Fruit fly (Drosophila melanogaster) whole organism, pupa: Measurements from ENCODE around the gene Pif1B.

Experiments
- CG10348 ChIP-seq: fragments of 200-800 bp; sonication (Bioruptor generic); IDR thresholded peaks from 2 replicates; pipeline ENCODE4 v1.3.6; 2022; ENCODE audit warnings: missing biosample characterization, missing genetic modification characterization
- CG12605 ChIP-seq: fragments of 200-800 bp; sonication (Bioruptor generic); IDR thresholded peaks from 2 replicates; pipeline ENCODE4 v1.3.6; 2022; ENCODE audit warnings: missing biosample characterization, missing genetic modification characterization
- CG13204 ChIP-seq: fragments of 200-800 bp; sonication (Bioruptor generic); optimal IDR thresholded peaks from 2 replicates; lab custom pipeline; 2018; ENCODE audit warnings: missing biosample characterization, mild to moderate bottlenecking, missing genetic modification characterization, moderate library complexity
- CG14655 ChIP-seq: fragments of 200-800 bp; sonication (Bioruptor generic); optimal IDR thresholded peaks from 3 replicates; lab custom pipeline; 2017; ENCODE audit warnings: mild to moderate bottlenecking, missing biosample characterization, missing genetic modification reagents, missing genetic modification characterization
- CG15710 ChIP-seq: fragments of 200-800 bp; sonication (Bioruptor generic); optimal IDR thresholded peaks from 2 replicates; lab custom pipeline; 2018; ENCODE audit warnings: missing biosample characterization, mild to moderate bottlenecking, missing genetic modification characterization, moderate library complexity
- CG17806 ChIP-seq: fragments of 200-800 bp; sonication (Bioruptor generic); optimal IDR thresholded peaks from 2 replicates; lab custom pipeline; 2018; ENCODE audit warnings: missing biosample characterization, mild to moderate bottlenecking, missing genetic modification characterization, moderate library complexity
- CG32121 ChIP-seq: fragments of 200-800 bp; sonication (Bioruptor generic); IDR thresholded peaks from 2 replicates; pipeline ENCODE4 v1.3.6; 2022; ENCODE audit warnings: missing biosample characterization, missing genetic modification characterization
- CG34367 ChIP-seq: fragments of 200-800 bp; sonication (Bioruptor generic); optimal IDR thresholded peaks from 2 replicates; lab custom pipeline; 2018; ENCODE audit warnings: missing biosample characterization, mild to moderate bottlenecking, missing genetic modification characterization
- CG4496 ChIP-seq: fragments of 200-800 bp; sonication (Bioruptor generic); IDR thresholded peaks from 3 replicates; pipeline ENCODE4 v1.3.6; 2022; ENCODE audit warnings: missing biosample characterization, missing genetic modification characterization
- CG8159 ChIP-seq: fragments of 200-800 bp; sonication (Bioruptor generic); optimal IDR thresholded peaks from 3 replicates; lab custom pipeline; 2018; ENCODE audit warnings: missing biosample characterization, mild to moderate bottlenecking, missing genetic modification characterization, moderate library complexity
- CG8301 ChIP-seq: fragments of 200-800 bp; sonication (Bioruptor generic); optimal IDR thresholded peaks from 2 replicates; lab custom pipeline; 2018; ENCODE audit warnings: missing biosample characterization, mild to moderate bottlenecking, missing genetic modification characterization
- CG9948 ChIP-seq: fragments of 200-800 bp; sonication (Bioruptor generic); optimal IDR thresholded peaks from 2 replicates; lab custom pipeline; 2018; ENCODE audit warnings: missing biosample characterization, mild to moderate bottlenecking, missing genetic modification characterization, moderate library complexity
- D1 ChIP-seq: fragments of 200-800 bp; sonication (Bioruptor generic); optimal IDR thresholded peaks from 2 replicates; lab custom pipeline; 2018; ENCODE audit warnings: missing biosample characterization, mild to moderate bottlenecking, missing genetic modification characterization, moderate library complexity
- EcR ChIP-seq: fragments of 200-800 bp; sonication (Bioruptor generic); optimal IDR thresholded peaks from 3 replicates; lab custom pipeline; 2019; ENCODE audit warnings: missing biosample characterization, missing genetic modification characterization, mild to moderate bottlenecking, moderate library complexity, missing genetic modification reagents
- Ets98B ChIP-seq: fragments of 200-800 bp; sonication (Bioruptor generic); IDR thresholded peaks from 2 replicates; pipeline ENCODE4 v1.3.6; 2022; ENCODE audit warnings: missing biosample characterization, missing genetic modification characterization
- Pif1A ChIP-seq: fragments of 200-800 bp; sonication (Bioruptor generic); optimal IDR thresholded peaks from 3 replicates; lab custom pipeline; 2016; ENCODE audit warnings: missing biosample characterization, missing genetic modification characterization
- Pif1B ChIP-seq: fragments of 200-800 bp; sonication (Bioruptor generic); optimal IDR thresholded peaks from 3 replicates; lab custom pipeline; 2016; ENCODE audit warnings: missing biosample characterization, missing genetic modification characterization
- Snoo ChIP-seq: fragments of 200-800 bp; sonication (Bioruptor generic); optimal IDR thresholded peaks from 3 replicates; lab custom pipeline; 2017; ENCODE audit warnings: missing biosample characterization, mild to moderate bottlenecking, missing genetic modification characterization, inconsistent platforms
- fd96Ca ChIP-seq: fragments of 200-800 bp; sonication (Bioruptor generic); IDR thresholded peaks from 3 replicates; pipeline ENCODE4 v1.3.6; 2022; ENCODE audit warnings: missing biosample characterization, missing genetic modification characterization
- gl ChIP-seq: fragments of 200-800 bp; sonication (Bioruptor generic); optimal IDR thresholded peaks from 2 replicates; lab custom pipeline; 2018; ENCODE audit warnings: missing biosample characterization, mild to moderate bottlenecking, missing genetic modification characterization
- rn ChIP-seq: fragments of 200-800 bp; sonication (Bioruptor generic); IDR thresholded peaks from 2 replicates; pipeline ENCODE4 v1.3.6; 2022; ENCODE audit warnings: missing biosample characterization, missing genetic modification characterization

Pif1B gene

dm6 chr3R:8814029-8814647 is 13.2 kb upstream of the Pif1B start:
- TF ChIP-seq Pif1B (GFP tag; lab: Kevin White, UChicago) = no peak
- TF ChIP-seq CG17806 (tag; lab: Kevin White, UChicago) = no peak
- no peak for TF ChIP-seq D1 (tag; lab: Kevin White, UChicago)
- TF ChIP-seq rn (GFP tag; lab: Robert Waterston, UW) = no peak
- TF ChIP-seq CG10348 = no peak
- no peak for TF ChIP-seq CG15710
- no peak for TF ChIP-seq Ets98B (GFP tag; lab: Robert Waterston, UW)
- TF ChIP-seq CG12605 = no peak
- TF ChIP-seq CG34367 (tag; lab: Kevin White, UChicago) = no peak

DNA sequence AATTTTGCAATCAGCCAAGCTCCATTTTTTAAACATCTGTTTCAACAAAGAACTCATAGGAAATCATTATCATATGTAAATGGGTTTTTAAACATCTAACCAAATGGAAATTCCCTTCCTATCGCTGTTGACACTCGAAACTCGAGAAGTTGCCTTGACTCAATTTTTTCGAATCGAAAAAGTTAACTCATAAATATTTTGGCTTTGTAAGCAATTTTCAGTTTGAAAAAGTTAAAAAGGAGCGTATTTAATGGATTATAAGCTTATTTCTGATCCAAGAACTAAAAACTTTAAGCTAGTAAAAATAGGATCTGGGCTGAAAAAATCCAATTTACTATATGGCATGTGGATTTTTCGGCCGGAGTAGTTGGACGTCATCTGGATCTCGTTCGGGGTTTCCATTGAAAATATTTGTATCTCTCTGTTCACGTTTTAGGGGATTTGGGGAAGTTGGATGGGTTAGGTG is 12.2 kb upstream of the Pif1B start, which contains the start of gene CG9837:
Gene CG9837, minus strand, starts transcription at position 416 of the 466 bp plus-strand sequence.
- TF ChIP-seq Pif1A (GFP tag; lab: Kevin White, UChicago) (no peak), CG9948 (tag; lab: Kevin White, UChicago) (no peak), Ets98B (GFP tag; lab: Robert Waterston, UW) (no peak), CG8159 (tag; lab: Kevin White, UChicago) (no peak), gl (tag; lab: Kevin White, UChicago) (no peak), CG14655 (GFP tag; lab: Kevin White, UChicago) (no peak), CG8301 (tag; lab: Kevin White, UChicago) (no peak), CG12605 (no peak), CG4496 (no peak), Pif1B (GFP tag; lab: Kevin White, UChicago) (no peak), CG17806 (tag; lab: Kevin White, UChicago) (no peak), CG34367 (tag; lab: Kevin White, UChicago) (no peak), CG32121 (GFP tag; lab: Robert Waterston, UW) (no peak)

DNA sequence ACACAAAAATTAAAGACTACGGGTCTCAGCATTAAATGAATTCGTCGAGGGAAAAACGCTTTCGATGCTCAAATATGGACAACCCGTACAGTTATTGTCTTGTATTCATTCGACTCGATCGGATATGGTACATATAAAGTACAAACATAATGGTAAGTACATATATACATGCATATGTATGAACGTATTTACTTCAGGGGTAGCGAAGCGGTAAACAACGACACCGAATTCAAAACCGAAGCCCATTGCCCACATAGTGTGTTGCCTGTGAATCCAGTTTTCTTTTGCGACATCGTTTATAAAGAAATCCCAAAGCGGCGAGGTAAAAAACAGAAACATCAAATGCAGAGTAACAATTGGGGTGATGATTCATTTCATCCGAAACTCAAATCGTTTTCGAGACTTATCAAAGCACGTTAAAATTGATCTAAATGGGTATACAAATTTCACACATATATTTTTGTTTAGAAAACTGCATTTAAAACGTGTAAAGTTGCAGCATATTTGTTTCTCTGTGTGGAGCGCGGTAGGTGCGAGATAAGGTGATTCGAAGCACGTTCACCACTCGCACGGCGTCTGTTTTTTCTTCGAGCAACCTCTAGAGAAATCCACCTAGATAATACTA is 11.5 kb upstream of the Pif1B start:
- TF ChIP-seq CG17806 (tag; lab: Kevin White, UChicago) (peak; percentile 82), CG12605 (peak; percentile 87), Pif1A (GFP tag; lab: Kevin White, UChicago) (peak; percentile 81), CG34367 (tag; lab: Kevin White, UChicago) (peak; percentile 70), gl (tag; lab: Kevin White, UChicago) (peak; percentile 57), D1 (tag; lab: Kevin White, UChicago) (peak; percentile 61), Pif1B (GFP tag; lab: Kevin White, UChicago) (peak; percentile 87), Ets98B (GFP tag; lab: Robert Waterston, UW) (peak; percentile 93), rn (GFP tag; lab: Robert Waterston, UW) (peak; percentile 89), CG32121 (GFP tag; lab: Robert Waterston, UW) (peak; percentile 92), CG9948 (tag; lab: Kevin White, UChicago) (peak; percentile 63), CG8159 (tag; lab: Kevin White, UChicago) (peak; percentile 83), CG15710 (peak; percentile 83), fd96Ca (GFP tag; lab: Robert Waterston, UW) (peak; percentile 94; the same call in 2 of the 3 replicates), CG13204 (GFP tag; lab: Kevin White, UChicago) (peak; percentile 14), CG8301 (tag; lab: Kevin White, UChicago) (peak; percentile 90), Snoo (tag; lab: Kevin White, UChicago) (peak; percentile 44), CG10348 (0 out of 2 replicates have a peak, but pooled peaks have one; percentile 31), CG14655 (GFP tag; lab: Kevin White, UChicago) (peak; percentile 80), EcR (GFP tag; lab: Kevin White, UChicago) (peak; percentile 54), CG4496 (peak; percentile 96)

DNA sequence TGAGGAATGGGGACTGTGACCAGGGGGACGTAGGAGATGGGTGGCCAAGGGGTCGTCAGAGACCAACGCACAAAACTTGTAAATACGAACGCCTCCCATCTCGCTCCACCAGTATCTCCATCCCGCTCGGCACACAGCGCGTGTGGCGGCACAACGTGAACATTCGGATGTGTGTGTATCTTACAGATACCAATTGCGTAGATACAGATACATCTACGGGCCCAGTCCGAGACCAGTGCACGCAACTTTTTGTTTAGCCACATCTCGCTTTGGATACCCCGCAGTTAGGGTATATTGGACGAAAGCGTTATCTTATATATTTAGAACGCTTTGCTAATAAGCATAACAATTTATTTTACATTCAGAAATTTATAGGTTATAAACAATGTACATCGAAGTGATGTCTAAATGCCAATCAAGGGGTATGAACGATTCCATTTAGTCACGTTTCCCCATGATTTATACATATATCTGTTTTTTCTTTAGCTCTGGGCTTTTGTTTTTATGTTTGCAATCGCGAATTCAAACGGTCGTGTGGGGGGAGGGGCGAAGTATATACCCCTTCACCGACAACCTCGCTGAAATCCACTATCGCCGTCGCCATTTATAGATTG is 10.5 kb upstream of the Pif1B start:
- peak; percentile 99 for TF ChIP-seq Pif1A (GFP tag; lab: Kevin White, UChicago)
- TF ChIP-seq D1 (tag; lab: Kevin White, UChicago) = peak; percentile 98
- peak; percentile 99 for TF ChIP-seq CG15710
- peak; percentile 99 for TF ChIP-seq fd96Ca (GFP tag; lab: Robert Waterston, UW)
- peak; percentile 99 for TF ChIP-seq CG14655 (GFP tag; lab: Kevin White, UChicago)
- peak; percentile 99 for TF ChIP-seq CG32121 (GFP tag; lab: Robert Waterston, UW)
- TF ChIP-seq CG34367 (tag; lab: Kevin White, UChicago) = peak; percentile 99
- TF ChIP-seq CG12605 = peak; percentile 98
- peak; percentile 99 for TF ChIP-seq Ets98B (GFP tag; lab: Robert Waterston, UW)
- peak; percentile 85 for TF ChIP-seq EcR (GFP tag; lab: Kevin White, UChicago)
- TF ChIP-seq CG8301 (tag; lab: Kevin White, UChicago) = peak; percentile 99
- TF ChIP-seq gl (tag; lab: Kevin White, UChicago) = peak; percentile 96
- TF ChIP-seq CG8159 (tag; lab: Kevin White, UChicago) = peak; percentile 99
- peak; percentile 99 for TF ChIP-seq CG17806 (tag; lab: Kevin White, UChicago)
- peak; percentile 99 for TF ChIP-seq CG9948 (tag; lab: Kevin White, UChicago)
- TF ChIP-seq Snoo (tag; lab: Kevin White, UChicago) = peak; percentile 96
- TF ChIP-seq CG13204 (GFP tag; lab: Kevin White, UChicago) = peak; percentile 95
- peak; percentile 99 for TF ChIP-seq CG4496
- peak; percentile 98 for TF ChIP-seq rn (GFP tag; lab: Robert Waterston, UW)
- peak; percentile 98 for TF ChIP-seq CG10348
- peak; percentile 99 for TF ChIP-seq Pif1B (GFP tag; lab: Kevin White, UChicago)
